Fruit fly (Drosophila melanogaster) whole organism, embryonic: Measurements from ENCODE around the gene PEK.

ENCODE experiments used
- Asciz ChIP-seq: fragments of 200-800 bp; sonication (Bioruptor generic); optimal IDR thresholded peaks from 2 replicates; lab custom pipeline; 2017; ENCODE audit warnings: missing biosample characterization, mild to moderate bottlenecking, missing genetic modification characterization, missing genetic modification reagents
- BEAF-32 ChIP-seq: fragments of 200-800 bp; sonication (Bioruptor generic); optimal IDR thresholded peaks from 3 replicates; lab custom pipeline; 2017; ENCODE audit warnings: missing biosample characterization, missing genetic modification characterization, mild to moderate bottlenecking, moderate library complexity, missing genetic modification reagents
- CG14710 ChIP-seq: fragments of 200-800 bp; sonication (Bioruptor generic); optimal IDR thresholded peaks from 3 replicates; lab custom pipeline; 2019; ENCODE audit warnings: missing biosample characterization, mild to moderate bottlenecking, missing genetic modification characterization, moderate library complexity
- CG15514 ChIP-seq: fragments of 200-800 bp; sonication (Bioruptor generic); optimal IDR thresholded peaks from 3 replicates; lab custom pipeline; 2017; ENCODE audit warnings: missing biosample characterization, missing genetic modification characterization, mild to moderate bottlenecking, moderate library complexity, missing genetic modification reagents
- CG1603 ChIP-seq: fragments of 200-800 bp; sonication (Bioruptor generic); optimal IDR thresholded peaks from 2 replicates; lab custom pipeline; 2019; ENCODE audit warnings: missing biosample characterization, mild to moderate bottlenecking, missing genetic modification characterization, moderate library complexity
- CG17186 ChIP-seq: fragments of 200-800 bp; sonication (Bioruptor generic); optimal IDR thresholded peaks from 3 replicates; lab custom pipeline; 2017; ENCODE audit warnings: missing biosample characterization, missing genetic modification reagents, missing genetic modification characterization
- CG17328 ChIP-seq: fragments of 200-800 bp; sonication (Bioruptor generic); IDR thresholded peaks from 2 replicates; pipeline ENCODE4 v1.3.6; 2022; ENCODE audit warnings: missing biosample characterization, missing genetic modification characterization
- CG2678 ChIP-seq: fragments of 200-800 bp; sonication (Bioruptor generic); optimal IDR thresholded peaks from 3 replicates; lab custom pipeline; 2019; ENCODE audit warnings: missing biosample characterization, mild to moderate bottlenecking, missing genetic modification characterization, moderate library complexity
- CG34422 ChIP-seq: fragments of 200-800 bp; sonication (Bioruptor generic); IDR thresholded peaks from 3 replicates; pipeline ENCODE4 v1.3.6; 2022; ENCODE audit warnings: missing biosample characterization, missing genetic modification characterization
- CG4707 ChIP-seq: fragments of 200-800 bp; sonication (Bioruptor generic); optimal IDR thresholded peaks from 2 replicates; lab custom pipeline; 2018; ENCODE audit warnings: missing biosample characterization, mild to moderate bottlenecking, missing genetic modification characterization, moderate library complexity
- CG6175 ChIP-seq: fragments of 200-800 bp; sonication (Bioruptor generic); IDR thresholded peaks from 3 replicates; pipeline ENCODE4 v1.3.6; 2022; ENCODE audit warnings: missing biosample characterization, missing genetic modification characterization
- CG6689 ChIP-seq: fragments of 200-800 bp; sonication (Bioruptor generic); IDR thresholded peaks from 2 replicates; pipeline ENCODE4 v1.3.6; 2022; ENCODE audit warnings: missing biosample characterization, missing genetic modification characterization
- CG6791 ChIP-seq: fragments of 200-800 bp; sonication (Bioruptor generic); IDR thresholded peaks from 3 replicates; pipeline ENCODE4 v1.3.6; 2022; ENCODE audit warnings: missing biosample characterization, missing genetic modification characterization; ENCODE audit not compliant: partially characterized antibody
- CG7357 ChIP-seq: fragments of 200-800 bp; sonication (Bioruptor generic); IDR thresholded peaks from 3 replicates; pipeline ENCODE4 v1.3.6; 2022; ENCODE audit warnings: missing biosample characterization, missing genetic modification characterization
- CG7963 ChIP-seq: fragments of 200-800 bp; sonication (Bioruptor generic); IDR thresholded peaks from 3 replicates; pipeline ENCODE4 v1.3.6; 2022; ENCODE audit warnings: missing biosample characterization, missing genetic modification characterization; ENCODE audit not compliant: partially characterized antibody
- CG8089 ChIP-seq: fragments of 200-800 bp; sonication (Bioruptor generic); optimal IDR thresholded peaks from 3 replicates; lab custom pipeline; 2016; ENCODE audit warnings: missing biosample characterization, missing genetic modification characterization
- CG9797 ChIP-seq: fragments of 200-800 bp; sonication (Bioruptor generic); optimal IDR thresholded peaks from 3 replicates; lab custom pipeline; 2018; ENCODE audit warnings: missing biosample characterization, mild to moderate bottlenecking, missing genetic modification characterization
- CG9876 ChIP-seq: fragments of 200-800 bp; sonication (Bioruptor generic); optimal IDR thresholded peaks from 2 replicates; lab custom pipeline; 2016; ENCODE audit warnings: missing biosample characterization, missing genetic modification characterization
- Chrac-16 ChIP-seq: fragments of 200-800 bp; sonication (Bioruptor generic); optimal IDR thresholded peaks from 3 replicates; lab custom pipeline; 2016; ENCODE audit warnings: missing biosample characterization, missing genetic modification characterization
- Dbx ChIP-seq: fragments of 200-800 bp; sonication (Bioruptor generic); IDR thresholded peaks from 3 replicates; pipeline ENCODE4 v1.3.6; 2022; ENCODE audit warnings: missing biosample characterization, missing genetic modification characterization
- Ets65A ChIP-seq: fragments of 200-800 bp; sonication (Bioruptor generic); peaks from one replicate; lab custom pipeline; 2016; ENCODE audit warnings: missing biosample characterization, missing genetic modification characterization
- MBD-R2 ChIP-seq: fragments of 200-800 bp; sonication (Bioruptor generic); IDR thresholded peaks from 2 replicates; pipeline ENCODE4 v1.3.6; 2022; ENCODE audit warnings: missing biosample characterization, missing genetic modification characterization
- Mrtf ChIP-seq: fragments of 200-800 bp; sonication (Bioruptor generic); IDR thresholded peaks from 3 replicates; pipeline ENCODE4 v1.3.6; 2022; ENCODE audit warnings: missing biosample characterization, missing genetic modification characterization
- Myb ChIP-seq: fragments of 200-800 bp; sonication (Bioruptor generic); optimal IDR thresholded peaks from 2 replicates; lab custom pipeline; 2016; ENCODE audit warnings: missing biosample characterization, missing genetic modification characterization
- Poxn ChIP-seq: fragments of 200-800 bp; sonication (Bioruptor generic); IDR thresholded peaks from 2 replicates; pipeline ENCODE4 v1.3.6; 2022; ENCODE audit warnings: missing biosample characterization, missing genetic modification characterization
- Sin3A ChIP-seq: fragments of >200 bp; optimal IDR thresholded peaks from 2 replicates; lab custom pipeline; 2018
- Sry-δ ChIP-seq: fragments of 200-800 bp; sonication (Bioruptor generic); optimal IDR thresholded peaks from 2 replicates; lab custom pipeline; 2016; ENCODE audit warnings: missing biosample characterization, missing genetic modification characterization
- Taf1 ChIP-seq: fragments of 200-800 bp; sonication (Bioruptor generic); IDR thresholded peaks from 2 replicates; pipeline ENCODE4 v1.3.6; 2022; ENCODE audit warnings: missing biosample characterization, missing genetic modification characterization
- abd-A ChIP-seq: fragments of 200-800 bp; sonication (Bioruptor generic); optimal IDR thresholded peaks from 3 replicates; lab custom pipeline; 2019; ENCODE audit warnings: missing biosample characterization, mild to moderate bottlenecking, missing genetic modification characterization, moderate library complexity
- bowl ChIP-seq: fragments of 200-800 bp; sonication (Bioruptor generic); IDR thresholded peaks from 2 replicates; pipeline ENCODE4 v1.3.6; 2022; ENCODE audit warnings: missing biosample characterization, missing genetic modification characterization
- br ChIP-seq: fragments of >200 bp; optimal IDR thresholded peaks from 2 replicates; lab custom pipeline; 2017
- cato ChIP-seq: fragments of 200-800 bp; sonication (Bioruptor generic); optimal IDR thresholded peaks from 2 replicates; lab custom pipeline; 2016; ENCODE audit warnings: missing biosample characterization, missing genetic modification characterization, borderline replicate concordance
- croc ChIP-seq: fragments of 200-800 bp; sonication (Bioruptor generic); conservative IDR thresholded peaks from 3 replicates; pipeline ENCODE4 v1.3.6; 2022; ENCODE audit warnings: missing biosample characterization, missing genetic modification characterization
- emc ChIP-seq: fragments of 200-800 bp; sonication (Bioruptor generic); optimal IDR thresholded peaks from 2 replicates; lab custom pipeline; 2016; ENCODE audit warnings: missing biosample characterization, missing genetic modification characterization
- eyg ChIP-seq: fragments of 200-800 bp; sonication (Bioruptor generic); optimal IDR thresholded peaks from 3 replicates; lab custom pipeline; 2016; ENCODE audit warnings: missing biosample characterization, missing genetic modification characterization
- fd102C ChIP-seq: fragments of 200-800 bp; sonication (Bioruptor generic); optimal IDR thresholded peaks from 2 replicates; lab custom pipeline; 2018; ENCODE audit warnings: missing biosample characterization, mild to moderate bottlenecking, missing genetic modification characterization, moderate library complexity
- gcm ChIP-seq: fragments of 200-800 bp; sonication (Bioruptor generic); optimal IDR thresholded peaks from 2 replicates; lab custom pipeline; 2019; ENCODE audit warnings: missing biosample characterization, mild to moderate bottlenecking, missing genetic modification characterization, moderate library complexity
- gsb ChIP-seq: fragments of 200-800 bp; sonication (Bioruptor generic); IDR thresholded peaks from 2 replicates; pipeline ENCODE4 v1.3.6; 2022; ENCODE audit warnings: missing biosample characterization, missing genetic modification characterization
- jing ChIP-seq: fragments of 200-800 bp; sonication (Bioruptor generic); optimal IDR thresholded peaks from 2 replicates; lab custom pipeline; 2018; ENCODE audit warnings: missing biosample characterization, mild to moderate bottlenecking, missing genetic modification characterization
- jumu ChIP-seq: fragments of 200-800 bp; sonication (Bioruptor generic); optimal IDR thresholded peaks from 3 replicates; lab custom pipeline; 2016; ENCODE audit warnings: missing biosample characterization, missing genetic modification characterization
- kah ChIP-seq: fragments of 200-800 bp; sonication (Bioruptor generic); optimal IDR thresholded peaks from 2 replicates; lab custom pipeline; 2018; ENCODE audit warnings: missing biosample characterization, mild to moderate bottlenecking, missing genetic modification characterization
- kay ChIP-seq: fragments of 200-800 bp; sonication (Bioruptor generic); optimal IDR thresholded peaks from 2 replicates; lab custom pipeline; 2016; ENCODE audit warnings: missing biosample characterization, missing genetic modification characterization
- mld ChIP-seq: fragments of 200-800 bp; sonication (Bioruptor generic); IDR thresholded peaks from 3 replicates; pipeline ENCODE4 v1.3.6; 2022; ENCODE audit warnings: missing biosample characterization, missing genetic modification characterization; ENCODE audit not compliant: partially characterized antibody
- phol ChIP-seq: fragments of 200-800 bp; sonication (Bioruptor generic); optimal IDR thresholded peaks from 3 replicates; lab custom pipeline; 2018; ENCODE audit warnings: missing biosample characterization, mild to moderate bottlenecking, missing genetic modification characterization, moderate library complexity
- pros ChIP-seq: fragments of 200-800 bp; sonication (Bioruptor generic); optimal IDR thresholded peaks from 3 replicates; lab custom pipeline; 2019; ENCODE audit warnings: missing biosample characterization, mild to moderate bottlenecking, missing genetic modification characterization, moderate library complexity
- row ChIP-seq: fragments of 200-800 bp; sonication (Bioruptor generic); IDR thresholded peaks from 3 replicates; pipeline ENCODE4 v1.3.6; 2022; ENCODE audit warnings: missing biosample characterization, missing genetic modification characterization
- so ChIP-seq: fragments of 200-800 bp; sonication (Bioruptor generic); IDR thresholded peaks from 3 replicates; pipeline ENCODE4 v1.3.6; 2022; ENCODE audit warnings: missing biosample characterization, missing genetic modification characterization
- stc ChIP-seq: fragments of 200-800 bp; sonication (Bioruptor generic); IDR thresholded peaks from 2 replicates; pipeline ENCODE4 v1.3.6; 2022; ENCODE audit warnings: missing biosample characterization, missing genetic modification characterization
- unc-4 ChIP-seq: fragments of 200-800 bp; sonication (Bioruptor generic); IDR thresholded peaks from 2 replicates; pipeline ENCODE4 v1.3.6; 2022; ENCODE audit warnings: missing biosample characterization, missing genetic modification characterization; ENCODE audit not compliant: partially characterized antibody
- wek ChIP-seq: fragments of 200-800 bp; sonication (Bioruptor generic); optimal IDR thresholded peaks from 3 replicates; lab custom pipeline; 2018; ENCODE audit warnings: missing biosample characterization, mild to moderate bottlenecking, missing genetic modification characterization, moderate library complexity

Gene PEK

DNA sequence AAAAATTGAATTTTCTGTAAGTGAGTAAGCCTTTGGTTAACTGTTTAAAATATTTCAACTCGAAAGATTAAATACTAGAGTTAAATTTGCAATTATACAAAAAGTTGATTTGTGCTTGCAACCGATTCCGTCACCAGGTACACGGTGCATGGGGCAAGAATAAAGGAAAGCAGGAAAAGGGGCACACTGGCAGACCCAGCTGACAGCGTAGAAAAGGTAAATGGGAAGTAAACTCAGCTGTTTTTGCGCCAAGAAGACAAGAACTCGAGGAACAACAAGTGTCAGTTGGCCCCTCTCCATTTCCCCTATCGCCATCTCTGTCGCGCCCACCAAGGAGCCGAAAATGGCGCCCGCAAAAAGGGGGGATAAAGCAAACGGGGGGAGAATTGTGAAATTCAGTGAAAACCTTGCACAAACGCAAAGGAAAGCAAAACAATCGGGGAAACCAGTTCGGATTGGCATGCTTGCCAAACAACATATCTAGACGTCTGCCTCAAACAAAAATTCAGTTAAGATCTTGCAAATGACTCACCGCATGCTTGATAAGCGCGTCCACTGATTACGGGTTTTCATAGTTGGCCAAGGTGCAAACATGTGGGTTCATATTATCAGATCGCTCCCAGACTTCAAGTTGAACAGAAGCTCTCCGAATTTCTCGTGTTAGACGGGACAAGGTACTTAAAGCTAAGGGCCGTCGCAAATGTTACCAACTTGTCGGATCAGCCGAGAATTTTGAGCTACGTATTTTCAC lies 1.2 kb downstream of the PEK start (continued):
- TF ChIP-seq CG17186 (GFP tag; lab: Kevin White, UChicago) = peak; percentile 80
- no peak for TF ChIP-seq gcm (GFP tag; lab: Kevin White, UChicago)
- no peak for TF ChIP-seq jing (GFP tag; lab: Kevin White, UChicago)
- TF ChIP-seq Dbx (GFP tag; lab: Robert Waterston, UW) = no peak
- peak; percentile 66; the same call in 2 of the 3 replicates for TF ChIP-seq CG6791 (GFP tag; lab: Robert Waterston, UW)
- 0 out of 2 replicates have a peak, but pooled peaks have one; percentile 20 for TF ChIP-seq CG17328 (GFP tag; lab: Robert Waterston, UW)
- TF ChIP-seq wek (GFP tag; lab: Kevin White, UChicago) = no peak
- TF ChIP-seq CG7963 = no peak
- no peak for TF ChIP-seq eyg
- TF ChIP-seq Mrtf (GFP tag; lab: Robert Waterston, UW) = no peak
- TF ChIP-seq fd102C (GFP tag; lab: Kevin White, UChicago) = no peak
- TF ChIP-seq kah = peak; percentile 100
- peak; percentile 34 for TF ChIP-seq BEAF-32
- no peak for TF ChIP-seq abd-A (tag; lab: Kevin White, UChicago)
- peak; percentile 82; the same call in 2 of the 3 replicates for TF ChIP-seq CG6175 (GFP tag; lab: Robert Waterston, UW)
- 0 out of 2 replicates have a peak, but pooled peaks have one; percentile 7 for TF ChIP-seq CG6689 (GFP tag; lab: Robert Waterston, UW)
- peak; percentile 85 for TF ChIP-seq CG14710 (tag; lab: Kevin White, UChicago)
- no peak for TF ChIP-seq cato (GFP tag; lab: Kevin White, UChicago)
- no peak for TF ChIP-seq Poxn (GFP tag; lab: Robert Waterston, UW)
- peak; percentile 63 for TF ChIP-seq CG15514
- no peak for TF ChIP-seq gsb (GFP tag; lab: Robert Waterston, UW)
- TF ChIP-seq stc (GFP tag; lab: Robert Waterston, UW) = no peak
- TF ChIP-seq kay (GFP tag; lab: Kevin White, UChicago) = peak; percentile 73
- TF ChIP-seq CG9876 (GFP tag; lab: Kevin White, UChicago) = no peak
- peak; percentile 79 for TF ChIP-seq MBD-R2 (GFP tag; lab: Robert Waterston, UW)
- TF ChIP-seq row (GFP tag; lab: Robert Waterston, UW) = peak; percentile 39; the same call in 1 of the 3 replicates
- TF ChIP-seq so = no peak
- no peak for TF ChIP-seq CG7357 (GFP tag; lab: Robert Waterston, UW)
- TF ChIP-seq bowl = 0 out of 2 replicates have a peak, but pooled peaks have one; percentile 20
- peak; percentile 13 for TF ChIP-seq Myb
- TF ChIP-seq unc-4 = 0 out of 2 replicates have a peak, but pooled peaks have one; percentile 19
- TF ChIP-seq jumu (GFP tag; lab: Kevin White, UChicago) = no peak
- TF ChIP-seq CG8089 (GFP tag; lab: Kevin White, UChicago) = no peak
- TF ChIP-seq emc (GFP tag; lab: Kevin White, UChicago) = no peak
- no peak for TF ChIP-seq mld (GFP tag; lab: Robert Waterston, UW)
- TF ChIP-seq CG9797 (GFP tag; lab: Kevin White, UChicago) = peak; percentile 85
- peak; percentile 68 for TF ChIP-seq phol (tag; lab: Kevin White, UChicago)
- no peak for TF ChIP-seq Sin3A
- TF ChIP-seq Asciz (GFP tag; lab: Kevin White, UChicago) = no peak
- peak; percentile 35 for TF ChIP-seq Sry-δ (GFP tag; lab: Kevin White, UChicago)
- no peak for TF ChIP-seq CG4707 (GFP tag; lab: Kevin White, UChicago)
- TF ChIP-seq Taf1 (GFP tag; lab: Robert Waterston, UW) = no peak
- TF ChIP-seq CG34422 (GFP tag; lab: Robert Waterston, UW) = peak; percentile 82; the same call in 1 of the 3 replicates
- no peak for TF ChIP-seq Chrac-16
- no peak for TF ChIP-seq croc (GFP tag; lab: Robert Waterston, UW)
- peak; percentile 61 for TF ChIP-seq CG1603 (tag; lab: Kevin White, UChicago)
- no peak for TF ChIP-seq CG2678 (tag; lab: Kevin White, UChicago)
- TF ChIP-seq Ets65A = no peak
- TF ChIP-seq pros (GFP tag; lab: Kevin White, UChicago) = peak; percentile 25
- no peak for TF ChIP-seq br (lab: Kevin White, UChicago)
